Worm (Caenorhabditis elegans) whole organism, mixed stage, embryonic: Measurements from ENCODE around the gene ZK563.7.
A peak's percentile ranks its signal among the peaks of the same experiment; 100 is the strongest.

ENCODE experiments used
- M03D4.4 ChIP-seq: sonication (generic microtip); optimal IDR thresholded peaks from 2 replicates; lab custom pipeline; 2017; ENCODE audit warnings: mild to moderate bottlenecking, missing genetic modification characterization, missing compliant biosample characterization
- bed-3 ChIP-seq: fragments of 200-800 bp; sonication (Bioruptor generic); optimal IDR thresholded peaks from 3 replicates; lab custom pipeline; 2018; ENCODE audit warnings: mild to moderate bottlenecking, missing genetic modification characterization, moderate library complexity, missing compliant biosample characterization
- blmp-1 ChIP-seq: fragments of 150-350 bp; optimal IDR thresholded peaks from 2 replicates; lab custom pipeline; 2014; ENCODE audit warnings: missing biosample characterization, missing genetic modification characterization
- ceh-39 ChIP-seq: fragments of 150-350 bp; optimal IDR thresholded peaks from 2 replicates; lab custom pipeline; 2014; ENCODE audit warnings: missing biosample characterization, missing genetic modification characterization
- ceh-43 ChIP-seq: fragments of 200-800 bp; sonication (Bioruptor generic); optimal IDR thresholded peaks from 2 replicates; lab custom pipeline; 2018; ENCODE audit warnings: mild to moderate bottlenecking, missing genetic modification characterization, moderate library complexity, missing compliant biosample characterization
- ceh-83 ChIP-seq: fragments of 200-800 bp; sonication (Bioruptor generic); optimal IDR thresholded peaks from 2 replicates; lab custom pipeline; 2018; ENCODE audit warnings: mild to moderate bottlenecking, missing genetic modification characterization, missing compliant biosample characterization
- ces-1 ChIP-seq: fragments of 150-350 bp; optimal IDR thresholded peaks from 2 replicates; lab custom pipeline; 2014; ENCODE audit warnings: missing biosample characterization, missing genetic modification reagents, missing genetic modification characterization
- cnd-1 ChIP-seq: fragments of 200-800 bp; sonication (Bioruptor generic); optimal IDR thresholded peaks from 2 replicates; lab custom pipeline; 2018; ENCODE audit warnings: mild to moderate bottlenecking, missing genetic modification characterization, missing compliant biosample characterization
- elt-1 ChIP-seq: sonication (generic microtip); optimal IDR thresholded peaks from 2 replicates; lab custom pipeline; 2017; ENCODE audit warnings: missing genetic modification characterization, mild to moderate bottlenecking, missing compliant biosample characterization, antibody characterized with exemption, moderate library complexity, borderline replicate concordance; ENCODE audit not compliant: insufficient read depth
- elt-3 ChIP-seq: fragments of 150-350 bp; optimal IDR thresholded peaks from 2 replicates; lab custom pipeline; 2014; ENCODE audit warnings: missing biosample characterization, missing genetic modification characterization
- ham-2 ChIP-seq: fragments of 200-800 bp; sonication (Bioruptor generic); optimal IDR thresholded peaks from 2 replicates; lab custom pipeline; 2018; ENCODE audit warnings: mild to moderate bottlenecking, missing genetic modification characterization, missing compliant biosample characterization
- hlh-1 ChIP-seq: fragments of 150-350 bp; optimal IDR thresholded peaks from 2 replicates; lab custom pipeline; 2014; ENCODE audit warnings: missing biosample characterization, missing genetic modification reagents, missing genetic modification characterization
- lin-13 ChIP-seq: fragments of 150-350 bp; optimal IDR thresholded peaks from 2 replicates; lab custom pipeline; 2014; ENCODE audit warnings: missing biosample characterization, missing genetic modification characterization
- lin-32 ChIP-seq: fragments of 200-800 bp; sonication (Bioruptor generic); optimal IDR thresholded peaks from 2 replicates; lab custom pipeline; 2018; ENCODE audit warnings: mild to moderate bottlenecking, missing genetic modification characterization, missing compliant biosample characterization
- lsy-2 ChIP-seq: fragments of 150-350 bp; optimal IDR thresholded peaks from 2 replicates; lab custom pipeline; 2014; ENCODE audit warnings: missing biosample characterization, missing genetic modification characterization
- mab-5 ChIP-seq: fragments of 150-350 bp; optimal IDR thresholded peaks from 2 replicates; lab custom pipeline; 2014; ENCODE audit warnings: missing biosample characterization, missing genetic modification characterization
- mep-1 ChIP-seq: fragments of 150-350 bp; optimal IDR thresholded peaks from 2 replicates; lab custom pipeline; 2017; ENCODE audit warnings: missing biosample characterization, missing genetic modification reagents, missing genetic modification characterization, inconsistent platforms
- mls-2 ChIP-seq: sonication (generic microtip); optimal IDR thresholded peaks from 2 replicates; lab custom pipeline; 2016; ENCODE audit warnings: mild to moderate bottlenecking, missing genetic modification characterization, moderate library complexity, missing compliant biosample characterization
- nhr-12 ChIP-seq: fragments of 150-350 bp; optimal IDR thresholded peaks from 2 replicates; lab custom pipeline; 2014; ENCODE audit warnings: missing biosample characterization, missing genetic modification characterization
- nhr-2 ChIP-seq: fragments of 150-350 bp; optimal IDR thresholded peaks from 2 replicates; lab custom pipeline; 2014; ENCODE audit warnings: missing biosample characterization, missing genetic modification characterization
- nhr-237 ChIP-seq: fragments of 150-350 bp; optimal IDR thresholded peaks from 2 replicates; lab custom pipeline; 2014; ENCODE audit warnings: missing biosample characterization, missing genetic modification characterization
- nhr-28 ChIP-seq: fragments of 150-350 bp; optimal IDR thresholded peaks from 2 replicates; lab custom pipeline; 2014; ENCODE audit warnings: missing biosample characterization, missing genetic modification characterization
- nhr-76 ChIP-seq: sonication (generic microtip); optimal IDR thresholded peaks from 2 replicates; lab custom pipeline; 2017; ENCODE audit warnings: missing biosample characterization, missing genetic modification characterization
- pha-4 ChIP-seq: fragments of 150-350 bp; optimal IDR thresholded peaks from 2 replicates; lab custom pipeline; 2018; ENCODE audit warnings: missing biosample characterization, missing genetic modification reagents, missing genetic modification characterization
- sem-2 ChIP-seq: fragments of 200-800 bp; sonication (Bioruptor generic); optimal IDR thresholded peaks from 2 replicates; lab custom pipeline; 2018; ENCODE audit warnings: mild to moderate bottlenecking, missing genetic modification characterization, missing compliant biosample characterization
- snpc-4 ChIP-seq: fragments of 150-350 bp; optimal IDR thresholded peaks from 2 replicates; lab custom pipeline; 2014; ENCODE audit warnings: missing biosample characterization, missing genetic modification characterization
- sptf-1 ChIP-seq: sonication (generic microtip); optimal IDR thresholded peaks from 2 replicates; lab custom pipeline; 2017; ENCODE audit warnings: mild to moderate bottlenecking, missing genetic modification characterization, moderate library complexity, missing compliant biosample characterization
- tbx-8 ChIP-seq: fragments of 200-800 bp; sonication (Bioruptor generic); optimal IDR thresholded peaks from 2 replicates; lab custom pipeline; 2018; ENCODE audit warnings: mild to moderate bottlenecking, missing genetic modification characterization, moderate library complexity, missing compliant biosample characterization
- unc-120 ChIP-seq: sonication (generic microtip); optimal IDR thresholded peaks from 2 replicates; lab custom pipeline; 2017; ENCODE audit warnings: missing genetic modification characterization, missing compliant biosample characterization; ENCODE audit not compliant: poor library complexity, severe bottlenecking
- unc-39 ChIP-seq: fragments of 150-350 bp; optimal IDR thresholded peaks from 2 replicates; lab custom pipeline; 2014; ENCODE audit warnings: missing biosample characterization, missing genetic modification characterization
- unc-62 ChIP-seq: fragments of 150-350 bp; optimal IDR thresholded peaks from 2 replicates; lab custom pipeline; 2014; ENCODE audit warnings: missing biosample characterization, missing genetic modification reagents, missing genetic modification characterization
- zip-8 ChIP-seq: fragments of 150-350 bp; optimal IDR thresholded peaks from 2 replicates; lab custom pipeline; 2014; ENCODE audit warnings: missing biosample characterization, missing genetic modification characterization
- ztf-11 ChIP-seq: fragments of 150-350 bp; optimal IDR thresholded peaks from 2 replicates; lab custom pipeline; 2014; ENCODE audit warnings: missing biosample characterization, missing genetic modification characterization

ZK563.7 gene

DNA sequence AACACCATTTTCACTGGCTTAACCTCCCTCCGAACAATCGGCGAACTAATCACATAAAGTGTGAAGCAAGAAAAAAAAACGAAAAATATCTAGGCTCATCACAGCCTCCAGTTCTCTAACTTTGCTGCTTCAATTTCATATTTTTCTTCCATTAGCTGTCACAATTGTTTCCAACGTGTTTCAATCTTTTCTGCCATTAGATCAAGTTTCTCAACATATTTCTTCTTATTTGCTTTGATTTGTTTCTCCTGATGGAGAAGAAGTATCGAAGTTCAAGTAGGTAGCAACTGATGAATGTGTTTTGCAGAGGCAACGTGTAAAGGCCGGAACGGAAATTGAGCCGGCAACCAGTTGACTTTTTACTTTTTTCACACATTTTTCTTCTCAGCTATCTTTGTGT, at the start of gene ZK563.7:
TSS of gene ZK563.7 (plus strand) at position 301 of the 400 bp plus-strand sequence.
- TF ChIP-seq ham-2 (GFP tag; lab: Kevin White, UChicago) (no peak), mab-5 (tag; lab: Kevin White, UChicago) (no peak), sptf-1 (tag; lab: Kevin White, UChicago) (no peak), unc-39 (tag; lab: Kevin White, UChicago) (no peak), elt-3 (tag; lab: Kevin White, UChicago) (no peak), lsy-2 (tag; lab: Kevin White, UChicago) (no peak), nhr-237 (tag; lab: Kevin White, UChicago) (no peak), unc-120 (tag; lab: Kevin White, UChicago) (no peak), unc-62 (GFP tag; lab: Kevin White, UChicago) (no peak), pha-4 (no peak)

DNA sequence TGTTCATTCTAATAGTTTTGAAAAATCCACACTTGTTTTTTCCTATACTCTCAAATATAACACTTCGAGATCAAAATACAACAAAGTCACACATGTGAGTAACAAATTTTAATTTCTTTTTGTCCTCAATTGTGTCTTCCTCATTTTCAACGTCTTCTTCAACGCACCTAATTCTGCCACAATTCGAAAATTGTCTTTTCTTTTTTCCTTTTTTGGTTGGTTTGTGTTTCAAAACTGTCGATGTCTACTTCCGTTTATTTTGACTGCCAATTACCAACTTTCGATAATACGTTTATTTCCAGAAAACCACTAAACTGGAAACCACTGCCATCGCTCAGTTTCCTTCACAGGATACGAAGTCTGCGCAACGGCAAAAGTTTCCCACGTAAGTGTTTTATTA, 47.4 kb upstream of the ZK563.7 start, which contains the start of gene F11D5.1:
TSS of gene F11D5.1 (plus strand) at position 301 of the 400 bp plus-strand sequence.
- TF ChIP-seq snpc-4 (tag; lab: Kevin White, UChicago) (no peak), nhr-76 (tag; lab: Kevin White, UChicago) (no peak), ces-1 (no peak), unc-62 (GFP tag; lab: Kevin White, UChicago) (no peak)
- TF ChIP-seq, all 35 proteins: peak for 0

DNA sequence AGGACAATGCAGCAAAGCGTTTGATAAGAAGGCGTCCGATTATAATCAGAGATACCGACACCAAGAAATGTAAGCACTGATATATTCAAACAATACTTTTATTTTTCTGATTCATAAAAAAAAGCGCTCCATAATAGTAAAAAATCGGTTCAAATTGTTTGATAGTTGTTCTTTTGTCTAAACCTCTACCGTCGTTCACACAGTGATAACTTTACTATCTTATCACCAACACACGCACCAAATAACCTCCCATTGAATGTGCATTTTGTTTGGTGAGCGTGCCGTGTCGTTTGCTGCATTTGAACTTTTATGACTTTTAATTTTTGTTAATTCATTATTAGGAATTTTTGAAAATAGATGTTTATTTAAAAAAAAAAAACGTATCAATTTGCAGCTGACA, 46.2 kb upstream of the ZK563.7 start:
- no peak for TF ChIP-seq sptf-1 (tag; lab: Kevin White, UChicago)

DNA sequence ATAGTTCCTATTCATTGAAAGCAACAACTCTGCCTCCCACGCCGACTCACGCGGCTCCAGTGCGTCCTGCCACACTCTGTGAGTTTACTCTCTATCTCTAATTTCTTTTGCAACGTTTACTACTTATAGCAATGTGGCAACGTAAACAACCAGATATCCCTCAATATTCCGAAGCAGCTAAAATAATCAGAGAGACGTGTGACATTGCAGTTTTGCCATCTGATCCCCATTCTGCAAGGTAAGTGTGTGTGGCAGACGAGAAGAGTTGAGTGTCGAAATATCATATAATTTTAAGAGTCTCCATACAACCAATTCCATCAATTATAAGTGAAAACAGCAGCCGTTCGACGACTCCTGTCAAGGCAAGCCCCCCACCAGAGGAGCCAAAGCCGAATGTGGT, 40.4 kb upstream of the ZK563.7 start:
- TF ChIP-seq cnd-1 (tag; lab: Kevin White, UChicago) (no peak), unc-120 (tag; lab: Kevin White, UChicago) (peak; percentile 17)

ce11 chrX:3343620-3344197, 36.6 kb upstream of the ZK563.7 start:
- no peak for TF ChIP-seq cnd-1 (tag; lab: Kevin White, UChicago)
- no peak for TF ChIP-seq ham-2 (GFP tag; lab: Kevin White, UChicago)
- TF ChIP-seq unc-120 (tag; lab: Kevin White, UChicago) = peak; percentile 18
- no peak for TF ChIP-seq elt-3 (tag; lab: Kevin White, UChicago)
- TF ChIP-seq sptf-1 (tag; lab: Kevin White, UChicago) = peak; percentile 41
- TF ChIP-seq ces-1 = no peak
- TF ChIP-seq hlh-1 (tag; lab: Kevin White, UChicago) = no peak
- TF ChIP-seq lin-32 (GFP tag; lab: Kevin White, UChicago) = no peak
- no peak for TF ChIP-seq unc-62 (GFP tag; lab: Kevin White, UChicago)
- no peak for TF ChIP-seq nhr-28
- TF ChIP-seq nhr-2 = no peak
- TF ChIP-seq nhr-12 (tag; lab: Kevin White, UChicago) = no peak
- no peak for TF ChIP-seq nhr-76 (tag; lab: Kevin White, UChicago)
- peak; percentile 92 for TF ChIP-seq elt-1
- TF ChIP-seq tbx-8 (GFP tag; lab: Kevin White, UChicago) = no peak
- no peak for TF ChIP-seq bed-3 (GFP tag; lab: Kevin White, UChicago)
- no peak for TF ChIP-seq unc-39 (tag; lab: Kevin White, UChicago)
- no peak for TF ChIP-seq sem-2 (GFP tag; lab: Kevin White, UChicago)
- no peak for TF ChIP-seq ztf-11 (tag; lab: Kevin White, UChicago)
- no peak for TF ChIP-seq mep-1 (tag; lab: Kevin White, UChicago)
- no peak for TF ChIP-seq snpc-4 (tag; lab: Kevin White, UChicago)
- TF ChIP-seq ceh-39 (tag; lab: Kevin White, UChicago) = no peak
- TF ChIP-seq mab-5 (tag; lab: Kevin White, UChicago) = no peak
- TF ChIP-seq pha-4 = no peak
- TF ChIP-seq mls-2 = no peak
- no peak for TF ChIP-seq ceh-83
- TF ChIP-seq blmp-1 (tag; lab: Kevin White, UChicago) = no peak
- no peak for TF ChIP-seq ceh-43 (GFP tag; lab: Kevin White, UChicago)
- peak; percentile 0 for TF ChIP-seq M03D4.4 (tag; lab: Kevin White, UChicago)
- no peak for TF ChIP-seq lin-13 (tag; lab: Kevin White, UChicago)
- no peak for TF ChIP-seq zip-8 (tag; lab: Kevin White, UChicago)
